Fruit fly (Drosophila melanogaster): ENCODE measurements around the gene hdm.

hdm gene

DNA sequence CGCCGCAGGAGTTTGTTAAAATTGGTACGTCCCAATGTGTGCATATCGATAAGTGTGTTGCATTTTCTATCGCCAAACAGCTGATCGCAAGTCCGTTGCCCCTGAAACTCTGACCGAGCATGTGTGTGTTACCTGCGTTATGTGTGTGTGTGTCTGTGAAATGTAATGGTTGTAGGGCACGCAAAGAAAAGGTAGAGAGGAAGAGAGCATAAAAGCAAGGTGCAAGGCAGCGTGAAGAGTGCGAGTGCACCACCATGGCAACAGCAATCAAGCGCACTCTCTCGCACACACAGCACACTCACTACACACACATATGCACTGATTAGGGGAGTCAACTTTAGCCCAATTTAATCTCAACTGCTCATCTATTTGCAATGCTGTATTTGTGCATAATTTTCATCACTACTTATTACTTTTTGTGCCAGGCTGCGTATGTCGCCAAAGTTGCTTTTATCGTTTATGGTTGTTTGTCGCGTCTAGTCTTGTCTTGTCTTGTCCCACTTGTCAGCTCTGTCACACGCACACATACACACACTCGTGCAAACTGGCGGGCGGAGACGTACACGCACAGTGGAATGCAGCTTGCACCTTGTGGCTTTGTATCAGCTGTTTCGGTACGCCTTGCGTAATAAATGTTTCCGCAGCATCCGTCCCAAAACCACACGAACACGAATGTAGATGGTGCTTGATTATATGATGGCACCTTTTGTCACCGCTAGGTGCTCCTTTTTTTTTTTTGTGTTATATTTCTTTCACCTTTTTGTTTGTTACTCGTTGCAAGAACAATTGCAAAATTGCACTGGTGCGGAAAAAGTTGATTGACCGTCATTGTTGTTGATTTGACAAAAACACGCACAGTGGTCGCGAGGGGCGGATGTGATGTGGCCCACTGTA lies 17.9 kb upstream of the hdm start (continued):
- TF ChIP-seq CG7786 (GFP tag; optimal IDR thresholded peaks at IDR 0.05) (peak; percentile 80), BtbVII (GFP tag; optimal IDR thresholded peaks at IDR 0.05) (peak; percentile 60), nmo (GFP tag; optimal IDR thresholded peaks at IDR 0.05) (peak; percentile 92), CG6813 (GFP tag; optimal IDR thresholded peaks at IDR 0.05) (peak; percentile 64), CG4854 (GFP tag; optimal IDR thresholded peaks at IDR 0.05) (peak; percentile 49), CG14050 (GFP tag; IDR thresholded peaks at IDR 0.05) (peak; percentile 38; the same call in 1 of the 3 replicates), CG6689 (GFP tag; IDR thresholded peaks at IDR 0.05) (peak; percentile 83), Atf-2 (GFP tag; optimal IDR thresholded peaks at IDR 0.05) (peak; percentile 85), wor (GFP tag; IDR thresholded peaks at IDR 0.05) (peak; percentile 83), CG14441 (GFP tag; IDR thresholded peaks at IDR 0.05) (peak; percentile 64), CG13287 (GFP tag; IDR thresholded peaks at IDR 0.05; ENCODE audit: partially characterized antibody) (no peak), ap (GFP tag; IDR thresholded peaks at IDR 0.05) (peak; percentile 47; the same call in 1 of the 2 replicates), CG3995 (GFP tag; optimal IDR thresholded peaks at IDR 0.05) (no peak), Rx (GFP tag; IDR thresholded peaks at IDR 0.05) (peak; percentile 65; the same call in 1 of the 2 replicates), CHES-1-like (GFP tag; optimal IDR thresholded peaks at IDR 0.05) (peak; percentile 77), slp2 (GFP tag; optimal IDR thresholded peaks at IDR 0.05) (peak; percentile 89), en (GFP tag; optimal IDR thresholded peaks at IDR 0.05) (peak; percentile 79), Nf-YB (GFP tag; optimal IDR thresholded peaks at IDR 0.05) (peak; percentile 67), CG30431 (GFP tag; optimal IDR thresholded peaks at IDR 0.05) (peak; percentile 86), Adf1 (GFP tag; IDR thresholded peaks at IDR 0.05) (no peak), lbe (GFP tag; optimal IDR thresholded peaks at IDR 0.05) (no peak), Eip74EF (GFP tag; optimal IDR thresholded peaks at IDR 0.05) (peak in 1 of 2 experiments; percentile 75), CG6854 (GFP tag; optimal IDR thresholded peaks at IDR 0.05) (peak; percentile 50), sc (optimal IDR thresholded peaks at IDR 0.05) (no peak), sc (GFP tag; optimal IDR thresholded peaks at IDR 0.05) (peak; percentile 88), CG14710 (tag; optimal IDR thresholded peaks at IDR 0.05) (peak; percentile 90), dm (GFP tag; optimal IDR thresholded peaks at IDR 0.05) (peak; percentile 72), gcm2 (GFP tag; optimal IDR thresholded peaks at IDR 0.05) (peak; percentile 23), inv (GFP tag; IDR thresholded peaks at IDR 0.05; ENCODE audit: partially characterized antibody) (no peak), NC2β (GFP tag; optimal IDR thresholded peaks at IDR 0.05) (peak; percentile 79), trem (tag; optimal IDR thresholded peaks at IDR 0.05) (peak; percentile 58), shn (GFP tag; optimal IDR thresholded peaks at IDR 0.05) (peak; percentile 89), fu2 (GFP tag; optimal IDR thresholded peaks at IDR 0.05) (peak; percentile 40), CG12155 (GFP tag; optimal IDR thresholded peaks at IDR 0.05) (peak; percentile 58), HLHmδ (GFP tag; optimal IDR thresholded peaks at IDR 0.05) (peak; percentile 3), CG8290 (GFP tag; optimal IDR thresholded peaks at IDR 0.05) (peak; percentile 51), CG8290 (tag; optimal IDR thresholded peaks at IDR 0.05) (peak in 1 of 2 experiments; percentile 59), run (tag; optimal IDR thresholded peaks at IDR 0.05) (peak; percentile 66), cato (GFP tag; optimal IDR thresholded peaks at IDR 0.05; ENCODE audit: borderline replicate concordance) (peak; percentile 74), Gug (GFP tag; IDR thresholded peaks at IDR 0.05) (peak; percentile 82), jing (GFP tag; optimal IDR thresholded peaks at IDR 0.05) (peak; percentile 73), lov (optimal IDR thresholded peaks at IDR 0.05) (no peak), lov (GFP tag; IDR thresholded peaks at IDR 0.05) (no peak), CG13123 (GFP tag; optimal IDR thresholded peaks at IDR 0.05) (peak; percentile 23), Blimp-1 (GFP tag; optimal IDR thresholded peaks at IDR 0.05) (peak; percentile 77), Gsc (GFP tag; IDR thresholded peaks at IDR 0.05) (no peak; the same call in none of the 2 replicates), Bdp1 (GFP tag; optimal IDR thresholded peaks at IDR 0.05) (peak; percentile 61), CG18262 (tag; optimal IDR thresholded peaks at IDR 0.05) (peak; percentile 92), Poxn (GFP tag; IDR thresholded peaks at IDR 0.05) (no peak)
